Fruit fly (Drosophila melanogaster): ENCODE results near the gene CG42780.

The CG42780 gene

DNA sequence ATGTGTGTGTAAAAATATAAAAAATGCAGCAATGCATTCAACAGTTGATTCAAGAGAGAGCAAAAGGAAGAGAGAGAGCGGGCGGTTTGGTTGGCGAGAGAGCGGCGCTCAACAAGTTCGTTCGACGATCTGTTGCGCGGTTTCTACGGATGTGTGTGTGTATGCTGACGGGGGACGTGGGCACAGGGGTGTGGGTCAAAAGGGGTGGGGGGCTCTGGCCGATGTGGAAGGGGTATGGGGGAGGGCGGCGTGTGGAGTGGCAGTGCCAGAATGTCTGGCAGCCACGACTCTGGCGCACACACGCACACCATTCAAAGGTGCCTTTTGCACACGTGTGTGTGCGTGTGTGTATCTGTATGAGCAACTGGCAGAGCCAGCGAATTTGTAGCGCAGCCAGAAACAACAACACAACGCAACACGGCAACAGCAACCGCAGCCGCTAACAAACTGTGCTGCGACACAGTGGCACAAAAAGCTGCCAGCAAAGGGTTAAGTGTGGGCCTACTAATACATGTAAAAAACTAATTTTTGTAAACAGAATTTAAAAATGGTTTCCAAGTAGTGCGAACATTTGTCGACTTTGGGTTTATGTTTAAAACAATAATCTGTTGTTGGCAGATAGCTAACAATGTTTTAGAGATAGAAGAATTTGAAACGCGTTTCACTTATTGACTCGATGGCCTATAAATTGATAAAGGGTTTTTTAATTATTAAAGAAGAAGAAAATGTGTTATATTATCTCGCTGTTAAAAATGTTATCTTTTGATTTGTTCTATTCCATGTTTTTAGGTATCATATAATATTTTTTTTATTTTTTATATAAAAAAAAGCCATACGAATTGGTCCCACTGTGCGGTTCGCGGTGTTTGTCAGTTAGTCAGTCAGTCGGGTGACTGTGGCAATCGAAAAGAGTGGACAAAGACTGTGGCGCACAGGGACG lies 25.2 kb downstream of the CG42780 start (continued):
- TF ChIP-seq row (GFP tag; IDR thresholded peaks at IDR 0.05) (peak; percentile 76), CG13624 (GFP tag; optimal IDR thresholded peaks at IDR 0.05) (peak; percentile 66), CG4282 (GFP tag; optimal IDR thresholded peaks at IDR 0.05) (peak; percentile 54), Spps (tag; optimal IDR thresholded peaks at IDR 0.05) (peak; percentile 90), NFAT (GFP tag; IDR thresholded peaks at IDR 0.05) (peak; percentile 39), CG8089 (GFP tag; optimal IDR thresholded peaks at IDR 0.05) (peak; percentile 81), unpg (GFP tag; optimal IDR thresholded peaks at IDR 0.05) (peak; percentile 83), PHDP (tag; optimal IDR thresholded peaks at IDR 0.05) (peak; percentile 91), YL-1 (GFP tag; optimal IDR thresholded peaks at IDR 0.05) (peak; percentile 75), croc (GFP tag; conservative IDR thresholded peaks at IDR 0.05) (peak; percentile 86), hb (GFP tag; IDR thresholded peaks at IDR 0.05; ENCODE audit: partially characterized antibody) (no peak), aop (GFP tag; IDR thresholded peaks at IDR 0.05) (no peak), CG30403 (GFP tag; optimal IDR thresholded peaks at IDR 0.05) (peak; percentile 95), jing (GFP tag; optimal IDR thresholded peaks at IDR 0.05) (peak; percentile 81), CG17802 (tag; optimal IDR thresholded peaks at IDR 0.05) (peak; percentile 71), bab2 (GFP tag; optimal IDR thresholded peaks at IDR 0.05) (peak; percentile 67), btn (GFP tag; optimal IDR thresholded peaks at IDR 0.05) (peak; percentile 46), CG4404 (GFP tag; IDR thresholded peaks at IDR 0.05) (peak; percentile 86), CG9609 (GFP tag; optimal IDR thresholded peaks at IDR 0.05) (peak; percentile 80), CG8281 (tag; optimal IDR thresholded peaks at IDR 0.05) (peak; percentile 76), grau (tag; optimal IDR thresholded peaks at IDR 0.05) (peak; percentile 95), gem (tag; optimal IDR thresholded peaks at IDR 0.05) (peak; percentile 97), CG13894 (tag; optimal IDR thresholded peaks at IDR 0.05) (peak; percentile 7), az2 (GFP tag; optimal IDR thresholded peaks at IDR 0.05) (peak; percentile 85), Bdp1 (GFP tag; optimal IDR thresholded peaks at IDR 0.05) (peak; percentile 58), nerfin-2 (GFP tag; IDR thresholded peaks at IDR 0.05; ENCODE audit: partially characterized antibody) (no peak), knrl (GFP tag; IDR thresholded peaks at IDR 0.05; ENCODE audit: partially characterized antibody) (peak; percentile 39; the same call in 1 of the 3 replicates), CG14050 (GFP tag; IDR thresholded peaks at IDR 0.05) (peak; percentile 50; the same call in 1 of the 3 replicates), CG16813 (GFP tag; IDR thresholded peaks at IDR 0.05; ENCODE audit: partially characterized antibody) (no peak), CG33213 (GFP tag; optimal IDR thresholded peaks at IDR 0.05) (peak; percentile 30), inv (GFP tag; IDR thresholded peaks at IDR 0.05; ENCODE audit: partially characterized antibody) (no peak), CG4820 (GFP tag; optimal IDR thresholded peaks at IDR 0.05) (peak; percentile 93), Hand (GFP tag; optimal IDR thresholded peaks at IDR 0.05) (peak; percentile 78), Lhr (GFP tag; optimal IDR thresholded peaks at IDR 0.05) (peak; percentile 70), CG34224 (GFP tag; IDR thresholded peaks at IDR 0.05; ENCODE audit: partially characterized antibody) (0 out of 3 replicates have a peak, but pooled peaks have one; percentile 33), Poxn (GFP tag; IDR thresholded peaks at IDR 0.05) (peak; percentile 30; the same call in 1 of the 2 replicates), lov (optimal IDR thresholded peaks at IDR 0.05) (no peak), lov (GFP tag; IDR thresholded peaks at IDR 0.05) (no peak), nau (GFP tag; optimal IDR thresholded peaks at IDR 0.05) (peak; percentile 46), CG3281 (GFP tag; optimal IDR thresholded peaks at IDR 0.05) (peak; percentile 95), MTF-1 (GFP tag; optimal IDR thresholded peaks at IDR 0.05; ENCODE audit: borderline replicate concordance) (peak; percentile 45), vfl (GFP tag; optimal IDR thresholded peaks at IDR 0.05) (peak; percentile 70), CG10462 (GFP tag; optimal IDR thresholded peaks at IDR 0.05) (peak; percentile 89), Lpt (GFP tag; optimal IDR thresholded peaks at IDR 0.05) (no peak), Oaz (GFP tag; IDR thresholded peaks at IDR 0.05) (peak; percentile 61), zen (tag; optimal IDR thresholded peaks at IDR 0.05) (peak; percentile 90), sd (tag; optimal IDR thresholded peaks at IDR 0.05) (peak; percentile 79), chm (GFP tag; IDR thresholded peaks at IDR 0.05) (no peak)
